Fruit fly (Drosophila melanogaster): Measurements from ENCODE around the gene side-VII.

Gene side-VII

dm6 chr3R:9767620-9768592, 28.1 kb upstream of the side-VII start, which contains the start of gene Naa80 (continued):
- TF ChIP-seq sug (tag; optimal IDR thresholded peaks at IDR 0.05): peak; percentile 71
- no peak for TF ChIP-seq CG5953 (GFP tag; IDR thresholded peaks at IDR 0.05)
- TF ChIP-seq sima (GFP tag; optimal IDR thresholded peaks at IDR 0.05): no peak
- no peak for TF ChIP-seq CG4730 (GFP tag; IDR thresholded peaks at IDR 0.05)
- no peak for TF ChIP-seq mld (GFP tag; IDR thresholded peaks at IDR 0.05; ENCODE audit: partially characterized antibody)
- no peak for TF ChIP-seq Neu2 (GFP tag; optimal IDR thresholded peaks at IDR 0.05; ENCODE audit: borderline replicate concordance)
- peak; percentile 38 for TF ChIP-seq gfzf (GFP tag; optimal IDR thresholded peaks at IDR 0.05)
- no peak for TF ChIP-seq cad (GFP tag; optimal IDR thresholded peaks at IDR 0.05)
- peak; percentile 87 for TF ChIP-seq CG9932 (GFP tag; IDR thresholded peaks at IDR 0.05)
- no peak for TF ChIP-seq CG3838 (GFP tag; optimal IDR thresholded peaks at IDR 0.05)
- peak; percentile 73; the same call in 1 of the 2 replicates for TF ChIP-seq CG16779 (GFP tag; IDR thresholded peaks at IDR 0.05)
- TF ChIP-seq MBD-R2 (GFP tag; IDR thresholded peaks at IDR 0.05): peak; percentile 96
- peak; percentile 48; the same call in 1 of the 2 replicates for TF ChIP-seq tna (GFP tag; IDR thresholded peaks at IDR 0.05; ENCODE audit: partially characterized antibody)
- TF ChIP-seq ab (GFP tag; optimal IDR thresholded peaks at IDR 0.05): no peak
- TF ChIP-seq CG10462 (GFP tag; optimal IDR thresholded peaks at IDR 0.05): no peak
- no peak for TF ChIP-seq en (GFP tag; optimal IDR thresholded peaks at IDR 0.05)
- TF ChIP-seq Kr (GFP tag; optimal IDR thresholded peaks at IDR 0.05): no peak
- TF ChIP-seq Hmr (GFP tag; optimal IDR thresholded peaks at IDR 0.05): peak; percentile 83
- TF ChIP-seq CG17385 (GFP tag; optimal IDR thresholded peaks at IDR 0.05): peak; percentile 99
- peak; percentile 76 for TF ChIP-seq CG7786 (GFP tag; optimal IDR thresholded peaks at IDR 0.05)
- TF ChIP-seq CG3995 (GFP tag; optimal IDR thresholded peaks at IDR 0.05): peak; percentile 68
- peak; percentile 56 for TF ChIP-seq CG13894 (tag; optimal IDR thresholded peaks at IDR 0.05)
- peak; percentile 37 for TF ChIP-seq unpg (GFP tag; optimal IDR thresholded peaks at IDR 0.05)
- TF ChIP-seq Myb (GFP tag; optimal IDR thresholded peaks at IDR 0.05): peak; percentile 96
- TF ChIP-seq MESR4 (GFP tag; optimal IDR thresholded peaks at IDR 0.05): peak; percentile 81
- TF ChIP-seq GATAe (GFP tag; conservative IDR thresholded peaks at IDR 0.05): no peak
- TF ChIP-seq Deaf1 (tag; optimal IDR thresholded peaks at IDR 0.05): peak; percentile 53
- TF ChIP-seq CG10565 (GFP tag; optimal IDR thresholded peaks at IDR 0.05): no peak
- TF ChIP-seq dmrt11E (tag; optimal IDR thresholded peaks at IDR 0.05): peak; percentile 16
- no peak for TF ChIP-seq lov (optimal IDR thresholded peaks at IDR 0.05)
- peak; percentile 26; the same call in 1 of the 3 replicates for TF ChIP-seq lov (GFP tag; IDR thresholded peaks at IDR 0.05)
- no peak for TF ChIP-seq zen2 (GFP tag; IDR thresholded peaks at IDR 0.05; ENCODE audit: partially characterized antibody)
- no peak for TF ChIP-seq eve (GFP tag; optimal IDR thresholded peaks at IDR 0.05)
- TF ChIP-seq fru (optimal IDR thresholded peaks at IDR 0.05): no peak
- peak; percentile 76 for TF ChIP-seq pho (GFP tag; optimal IDR thresholded peaks at IDR 0.05)
- peak; percentile 17 for TF ChIP-seq fd3F (GFP tag; optimal IDR thresholded peaks at IDR 0.05)
- TF ChIP-seq bab2 (GFP tag; optimal IDR thresholded peaks at IDR 0.05): peak; percentile 66
- TF ChIP-seq caup (GFP tag; optimal IDR thresholded peaks at IDR 0.05; ENCODE audit: severe bottlenecking): peak; percentile 76
- peak; percentile 72 for TF ChIP-seq Chrac-16 (GFP tag; optimal IDR thresholded peaks at IDR 0.05)
- TF ChIP-seq CG31388 (GFP tag; optimal IDR thresholded peaks at IDR 0.05): no peak
- TF ChIP-seq fu2 (GFP tag; optimal IDR thresholded peaks at IDR 0.05): peak; percentile 86
- TF ChIP-seq her (GFP tag; optimal IDR thresholded peaks at IDR 0.05): peak; percentile 84
- TF ChIP-seq Xbp1 (GFP tag; optimal IDR thresholded peaks at IDR 0.05): peak; percentile 73
- peak; percentile 98 for TF ChIP-seq CG4617 (GFP tag; optimal IDR thresholded peaks at IDR 0.05; ENCODE audit: borderline replicate concordance)
- TF ChIP-seq fd96Cb (tag; optimal IDR thresholded peaks at IDR 0.05): no peak
- no peak for TF ChIP-seq Sry-β (GFP tag; optimal IDR thresholded peaks at IDR 0.05)
- TF ChIP-seq gcm (GFP tag; optimal IDR thresholded peaks at IDR 0.05): no peak
- no peak for TF ChIP-seq ATbp (GFP tag; optimal IDR thresholded peaks at IDR 0.05)

Data from whole organism, embryonic.